Worm (Caenorhabditis elegans): Measurements from ENCODE around the gene gpd-1.

DNA sequence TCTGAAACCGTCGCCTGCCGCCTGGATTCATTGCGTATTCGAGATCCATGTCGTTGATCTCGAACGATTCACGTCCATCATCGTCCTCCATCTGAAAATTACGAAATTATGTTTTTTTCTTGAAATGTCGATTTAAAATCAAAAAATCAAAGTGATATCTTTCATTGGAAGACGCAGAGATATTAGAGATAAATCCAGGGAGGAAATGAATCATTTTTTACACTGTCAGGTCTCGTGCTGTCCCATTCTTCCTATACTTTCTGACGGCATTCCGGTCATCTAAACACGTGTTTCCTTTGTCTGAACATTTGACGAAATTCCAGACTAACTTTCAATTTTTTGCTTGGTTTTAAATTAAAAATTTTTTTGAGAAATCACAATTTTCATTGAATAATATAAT is 44.0 kb upstream of the gpd-1 start, which contains the start of gene stip-1:
- TF ChIP-seq ztf-11 (tag; optimal IDR thresholded peaks at IDR 0.05): no peak
- no peak for TF ChIP-seq aly-2 (tag; optimal IDR thresholded peaks at IDR 0.05)
- TF ChIP-seq unc-39 (tag; optimal IDR thresholded peaks at IDR 0.05): no peak
- TF ChIP-seq skn-1 (tag; optimal IDR thresholded peaks at IDR 0.05): no peak
- no peak for TF ChIP-seq fos-1 (tag; optimal IDR thresholded peaks at IDR 0.05)
- no peak for TF ChIP-seq mdl-1 (tag; optimal IDR thresholded peaks at IDR 0.05)
- no peak for TF ChIP-seq elt-3 (tag; optimal IDR thresholded peaks at IDR 0.05)
- no peak for TF ChIP-seq ztf-4 (tag; optimal IDR thresholded peaks at IDR 0.05)
- TF ChIP-seq snpc-4 (tag; optimal IDR thresholded peaks at IDR 0.05): no peak

Measured in whole organism, L2 larva.